Fruit fly (Drosophila melanogaster) whole organism, embryonic: ENCODE measurements around the gene fzo.

Experiments used
- ATbp ChIP-seq: fragments of 200-800 bp; sonication (Bioruptor generic); optimal IDR thresholded peaks from 2 replicates; lab custom pipeline; 2017; ENCODE audit warnings: missing biosample characterization, mild to moderate bottlenecking, missing genetic modification characterization, missing genetic modification reagents
- Abd-B ChIP-seq: fragments of 200-800 bp; sonication (Bioruptor generic); optimal IDR thresholded peaks from 2 replicates; lab custom pipeline; 2018; ENCODE audit warnings: missing biosample characterization, mild to moderate bottlenecking, missing genetic modification characterization, moderate library complexity
- Aef1 ChIP-seq: fragments of 200-800 bp; sonication (Bioruptor generic); IDR thresholded peaks from 3 replicates; pipeline ENCODE4 v1.3.6; 2022; ENCODE audit warnings: missing biosample characterization, missing genetic modification characterization
- Atf-2 ChIP-seq: fragments of 200-800 bp; sonication (Bioruptor generic); optimal IDR thresholded peaks from 2 replicates; lab custom pipeline; 2016; ENCODE audit warnings: missing biosample characterization, missing genetic modification characterization
- Awh ChIP-seq: fragments of 200-800 bp; sonication (Bioruptor generic); IDR thresholded peaks from 2 replicates; pipeline ENCODE4, ENCODE4 v1.3.6; 2022; ENCODE audit warnings: missing biosample characterization, missing genetic modification characterization
- B-H1 ChIP-seq: fragments of 200-800 bp; sonication (Bioruptor generic); IDR thresholded peaks from 3 replicates; pipeline ENCODE4 v1.3.6; 2022; ENCODE audit warnings: missing biosample characterization, missing genetic modification characterization
- CG12104 ChIP-seq: fragments of 200-800 bp; sonication (Bioruptor generic); optimal IDR thresholded peaks from 3 replicates; lab custom pipeline; 2016; ENCODE audit warnings: missing biosample characterization, missing genetic modification characterization
- CG14710 ChIP-seq: fragments of 200-800 bp; sonication (Bioruptor generic); optimal IDR thresholded peaks from 3 replicates; lab custom pipeline; 2019; ENCODE audit warnings: missing biosample characterization, mild to moderate bottlenecking, missing genetic modification characterization, moderate library complexity
- CG17385 ChIP-seq: fragments of 200-800 bp; sonication (Bioruptor generic); optimal IDR thresholded peaks from 3 replicates; lab custom pipeline; 2018; ENCODE audit warnings: missing biosample characterization, mild to moderate bottlenecking, missing genetic modification characterization
- CG17912 ChIP-seq: fragments of 200-800 bp; sonication (Bioruptor generic); optimal IDR thresholded peaks from 2 replicates; lab custom pipeline; 2018; ENCODE audit warnings: missing biosample characterization, mild to moderate bottlenecking, missing genetic modification characterization
- CG18262 ChIP-seq: fragments of 200-800 bp; optimal IDR thresholded peaks from 3 replicates; lab custom pipeline; 2019; ENCODE audit warnings: missing biosample characterization, mild to moderate bottlenecking, missing genetic modification characterization, moderate library complexity
- CG30403 ChIP-seq: fragments of 200-800 bp; sonication (Bioruptor generic); optimal IDR thresholded peaks from 3 replicates; lab custom pipeline; 2016; ENCODE audit warnings: missing biosample characterization, missing genetic modification characterization
- CG3065 ChIP-seq: fragments of 200-800 bp; sonication (Bioruptor generic); optimal IDR thresholded peaks from 2 replicates; lab custom pipeline; 2016; ENCODE audit warnings: missing biosample characterization, missing genetic modification characterization
- CG33557 ChIP-seq: fragments of 200-800 bp; sonication (Bioruptor generic); optimal IDR thresholded peaks from 2 replicates; lab custom pipeline; 2019; ENCODE audit warnings: missing biosample characterization, mild to moderate bottlenecking, missing genetic modification characterization, moderate library complexity
- CG3847 ChIP-seq: fragments of 200-800 bp; sonication (Bioruptor generic); IDR thresholded peaks from 2 replicates; pipeline ENCODE4 v1.3.6; 2022; ENCODE audit warnings: missing biosample characterization, missing genetic modification characterization
- CG4707 ChIP-seq: fragments of 200-800 bp; sonication (Bioruptor generic); optimal IDR thresholded peaks from 2 replicates; lab custom pipeline; 2018; ENCODE audit warnings: missing biosample characterization, mild to moderate bottlenecking, missing genetic modification characterization, moderate library complexity
- CG6689 ChIP-seq: fragments of 200-800 bp; sonication (Bioruptor generic); IDR thresholded peaks from 2 replicates; pipeline ENCODE4 v1.3.6; 2022; ENCODE audit warnings: missing biosample characterization, missing genetic modification characterization
- CG6765 ChIP-seq: fragments of 200-800 bp; sonication (Bioruptor generic); optimal IDR thresholded peaks from 3 replicates; lab custom pipeline; 2017; ENCODE audit warnings: missing biosample characterization, mild to moderate bottlenecking, missing genetic modification characterization
- CG6854 ChIP-seq: fragments of 200-800 bp; sonication (Bioruptor generic); optimal IDR thresholded peaks from 3 replicates; lab custom pipeline; 2017; ENCODE audit warnings: missing biosample characterization, mild to moderate bottlenecking, missing genetic modification characterization
- CG7745 ChIP-seq: fragments of 200-800 bp; sonication (Bioruptor generic); optimal IDR thresholded peaks from 2 replicates; lab custom pipeline; 2018; ENCODE audit warnings: missing biosample characterization, mild to moderate bottlenecking, missing genetic modification characterization, moderate library complexity
- CG9437 ChIP-seq: fragments of 200-800 bp; sonication (Bioruptor generic); optimal IDR thresholded peaks from 2 replicates; lab custom pipeline; 2018; ENCODE audit warnings: missing biosample characterization, mild to moderate bottlenecking, missing genetic modification characterization
- Camta ChIP-seq: fragments of 200-800 bp; sonication (Bioruptor generic); optimal IDR thresholded peaks from 2 replicates; lab custom pipeline; 2016; ENCODE audit warnings: missing biosample characterization, missing genetic modification characterization
- Dll ChIP-seq: fragments of 200-800 bp; sonication (Bioruptor generic); IDR thresholded peaks from 4 replicates; pipeline ENCODE4 v1.3.6; 2022; ENCODE audit warnings: missing biosample characterization, missing genetic modification characterization; ENCODE audit not compliant: partially characterized antibody
- Ets97D ChIP-seq: fragments of 200-800 bp; sonication (Bioruptor generic); optimal IDR thresholded peaks from 3 replicates; lab custom pipeline; 2016; ENCODE audit warnings: missing biosample characterization, missing genetic modification characterization
- GATAe ChIP-seq: fragments of 200-800 bp; sonication (Bioruptor generic); conservative IDR thresholded peaks from 2 replicates; pipeline ENCODE4 v1.3.6; 2022; ENCODE audit warnings: missing biosample characterization, missing genetic modification characterization
- H15 ChIP-seq: fragments of 200-800 bp; sonication (Bioruptor generic); IDR thresholded peaks from 3 replicates; pipeline ENCODE4 v1.3.6; 2022; ENCODE audit warnings: missing biosample characterization, missing genetic modification characterization
- H2.0 ChIP-seq: fragments of 200-800 bp; sonication (Bioruptor generic); IDR thresholded peaks from 2 replicates; pipeline ENCODE4 v1.3.6; 2022; ENCODE audit warnings: missing biosample characterization, missing genetic modification characterization
- Hand ChIP-seq: fragments of 200-800 bp; sonication (Bioruptor generic); optimal IDR thresholded peaks from 2 replicates; lab custom pipeline; 2017; ENCODE audit warnings: mild to moderate bottlenecking, missing biosample characterization, missing genetic modification reagents, missing genetic modification characterization
- HmgD ChIP-seq: fragments of 200-800 bp; sonication (Bioruptor generic); optimal IDR thresholded peaks from 3 replicates; lab custom pipeline; 2016; ENCODE audit warnings: missing biosample characterization, missing genetic modification characterization
- Jarid2 ChIP-seq: fragments of 200-800 bp; sonication (Bioruptor generic); optimal IDR thresholded peaks from 3 replicates; lab custom pipeline; 2017; ENCODE audit warnings: mild to moderate bottlenecking, missing biosample characterization, missing genetic modification reagents, missing genetic modification characterization
- Mad ChIP-seq: fragments of 200-800 bp; sonication (Bioruptor generic); optimal IDR thresholded peaks from 2 replicates; lab custom pipeline; 2016; ENCODE audit warnings: missing biosample characterization, missing genetic modification characterization
- NFAT ChIP-seq: fragments of 200-800 bp; sonication (Bioruptor generic); IDR thresholded peaks from 2 replicates; pipeline ENCODE4 v1.3.6; 2022; ENCODE audit warnings: missing biosample characterization, missing genetic modification characterization
- NfI ChIP-seq: fragments of 200-800 bp; sonication (Bioruptor generic); optimal IDR thresholded peaks from 3 replicates; lab custom pipeline; 2018; ENCODE audit warnings: missing biosample characterization, mild to moderate bottlenecking, missing genetic modification characterization, moderate library complexity
- Oli ChIP-seq: fragments of 200-800 bp; sonication (Bioruptor generic); optimal IDR thresholded peaks from 2 replicates; lab custom pipeline; 2018; ENCODE audit warnings: missing biosample characterization, mild to moderate bottlenecking, missing genetic modification characterization, moderate library complexity
- Trl ChIP-seq, 3 experiments: fragments of >200 bp in 2 of 3; fragments of 200-800 bp in 1 of 3; sonication (Bioruptor generic) in 1 of 3; optimal IDR thresholded peaks; 2 replicates in 1 of 3; 3 replicates in 2 of 3; lab custom pipeline; 2016 to 2017; ENCODE audit warnings: missing biosample characterization in 1 of 3, missing genetic modification characterization in 1 of 3
- chif ChIP-seq, 2 experiments: fragments of 200-800 bp; sonication (Bioruptor generic); optimal IDR thresholded peaks; 3 replicates each; lab custom pipeline; 2016; ENCODE audit warnings: missing biosample characterization in 2 of 2, missing genetic modification characterization in 2 of 2
- dimm ChIP-seq: fragments of 200-800 bp; sonication (Bioruptor generic); IDR thresholded peaks from 2 replicates; pipeline ENCODE4 v1.3.6; 2022; ENCODE audit warnings: missing biosample characterization, missing genetic modification characterization
- dpn ChIP-seq, 2 experiments: fragments of 200-800 bp; sonication (Bioruptor generic); optimal IDR thresholded peaks; 3 replicates each; lab custom pipeline; 2016; ENCODE audit warnings: missing biosample characterization in 2 of 2, missing genetic modification characterization in 2 of 2
- ewg ChIP-seq: fragments of 200-800 bp; sonication (Bioruptor generic); optimal IDR thresholded peaks from 3 replicates; lab custom pipeline; 2017; ENCODE audit warnings: mild to moderate bottlenecking, missing biosample characterization, missing genetic modification reagents, missing genetic modification characterization
- fd96Cb ChIP-seq: fragments of 200-800 bp; sonication (Bioruptor generic); optimal IDR thresholded peaks from 2 replicates; lab custom pipeline; 2018; ENCODE audit warnings: missing biosample characterization, mild to moderate bottlenecking, missing genetic modification characterization, moderate library complexity
- insv ChIP-seq, 2 experiments: fragments of 200-800 bp; sonication (Bioruptor generic); optimal IDR thresholded peaks; 3 replicates each; lab custom pipeline; 2016 to 2018; ENCODE audit warnings: missing biosample characterization in 2 of 2, missing genetic modification characterization in 2 of 2
- kni ChIP-seq: fragments of 200-800 bp; sonication (Bioruptor generic); optimal IDR thresholded peaks from 3 replicates; lab custom pipeline; 2017; ENCODE audit warnings: mild to moderate bottlenecking, missing biosample characterization, missing genetic modification reagents, missing genetic modification characterization
- nau ChIP-seq: fragments of 200-800 bp; sonication (Bioruptor generic); optimal IDR thresholded peaks from 3 replicates; lab custom pipeline; 2017; ENCODE audit warnings: missing biosample characterization, mild to moderate bottlenecking, missing genetic modification characterization, missing genetic modification reagents
- oc ChIP-seq: fragments of 200-800 bp; sonication (Bioruptor generic); optimal IDR thresholded peaks from 2 replicates; lab custom pipeline; 2018; ENCODE audit warnings: missing biosample characterization, mild to moderate bottlenecking, missing genetic modification characterization, moderate library complexity
- run ChIP-seq: fragments of 200-800 bp; sonication (Bioruptor generic); optimal IDR thresholded peaks from 3 replicates; lab custom pipeline; 2018; ENCODE audit warnings: missing biosample characterization, mild to moderate bottlenecking, missing genetic modification characterization
- sisA ChIP-seq: fragments of 200-800 bp; sonication (Bioruptor generic); IDR thresholded peaks from 2 replicates; pipeline ENCODE4 v1.3.6; 2022; ENCODE audit warnings: missing biosample characterization, missing genetic modification characterization
- stc ChIP-seq: fragments of 200-800 bp; sonication (Bioruptor generic); IDR thresholded peaks from 2 replicates; pipeline ENCODE4 v1.3.6; 2022; ENCODE audit warnings: missing biosample characterization, missing genetic modification characterization
- trem ChIP-seq: fragments of 200-800 bp; optimal IDR thresholded peaks from 3 replicates; lab custom pipeline; 2019; ENCODE audit warnings: missing biosample characterization, mild to moderate bottlenecking, missing genetic modification characterization, moderate library complexity
- z ChIP-seq: fragments of 200-800 bp; sonication (Bioruptor generic); IDR thresholded peaks from 3 replicates; pipeline ENCODE4 v1.3.6; 2022; ENCODE audit warnings: missing biosample characterization, missing genetic modification characterization
- zen ChIP-seq: fragments of 200-800 bp; sonication (Bioruptor generic); optimal IDR thresholded peaks from 3 replicates; lab custom pipeline; 2018; ENCODE audit warnings: missing biosample characterization, mild to moderate bottlenecking, missing genetic modification characterization, moderate library complexity

Gene fzo

DNA sequence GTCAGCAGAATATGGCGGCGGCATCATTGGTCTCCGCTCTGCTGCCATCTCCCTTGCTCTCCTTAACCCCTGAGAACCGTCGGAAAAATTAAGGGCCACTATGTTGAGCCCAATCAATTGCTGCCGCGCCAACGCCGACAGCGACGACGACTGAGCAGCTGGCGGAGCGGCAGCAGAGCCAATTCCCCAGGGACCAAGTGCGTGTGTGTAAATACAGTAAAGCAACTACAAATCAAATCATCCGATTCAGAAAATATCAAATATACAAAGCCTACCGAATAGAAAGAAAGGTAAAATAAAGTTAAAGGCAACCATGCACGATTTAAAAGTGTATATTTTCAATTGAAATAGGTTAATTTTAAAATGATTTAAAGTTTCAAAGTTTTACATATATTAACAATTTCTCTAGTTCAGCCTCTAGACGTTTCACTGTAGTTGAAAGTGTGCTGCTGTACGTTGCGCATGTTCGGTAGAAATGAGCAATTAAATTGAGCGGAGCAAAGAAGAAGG lies 8.0 kb upstream of the fzo start (continued):
- TF ChIP-seq CG7745 (no peak), GATAe (GFP tag; lab: Robert Waterston, UW) (no peak), NfI (peak; percentile 5), Atf-2 (GFP tag; lab: Kevin White, UChicago) (peak; percentile 5), CG12104 (GFP tag; lab: Kevin White, UChicago) (no peak), Mad (GFP tag; lab: Kevin White, UChicago) (peak; percentile 27), CG17385 (no peak), Awh (no peak), oc (tag; lab: Kevin White, UChicago) (no peak), stc (no peak), insv (GFP tag; optimal IDR thresholded peaks at IDR 0.05; lab: Kevin White, UChicago) (no peak), Abd-B (GFP tag; lab: Kevin White, UChicago) (no peak), dpn (GFP tag; optimal IDR thresholded peaks at IDR 0.05; lab: Kevin White, UChicago) (peak; percentile 16 to 30), B-H1 (GFP tag; lab: Robert Waterston, UW) (no peak), ewg (GFP tag; lab: Kevin White, UChicago) (peak; percentile 70), sisA (GFP tag; lab: Robert Waterston, UW) (peak; percentile 56; the same call in 1 of the 2 replicates), Jarid2 (peak; percentile 26), CG18262 (peak; percentile 62), HmgD (no peak), CG30403 (peak; percentile 74), Oli (tag; lab: Kevin White, UChicago) (peak; percentile 53), zen (tag; lab: Kevin White, UChicago) (peak; percentile 22), CG14710 (tag; lab: Kevin White, UChicago) (peak; percentile 63), z (no peak), CG6854 (peak; percentile 41), CG6689 (GFP tag; lab: Robert Waterston, UW) (no peak), CG9437 (GFP tag; lab: Kevin White, UChicago) (no peak), trem (tag; lab: Kevin White, UChicago) (peak; percentile 39), kni (GFP tag; lab: Kevin White, UChicago) (no peak), Hand (peak; percentile 50), Trl (optimal IDR thresholded peaks at IDR 0.05; lab: Kevin White, UChicago) (no peak), Trl (GFP tag; optimal IDR thresholded peaks at IDR 0.05; lab: Kevin White, UChicago) (peak; percentile 15), CG4707 (GFP tag; lab: Kevin White, UChicago) (no peak), CG3847 (GFP tag; lab: Robert Waterston, UW) (no peak; the same call in 1 of the 2 replicates), CG17912 (GFP tag; lab: Kevin White, UChicago) (no peak), Camta (GFP tag; lab: Kevin White, UChicago) (peak; percentile 41), CG3065 (no peak), dimm (GFP tag; lab: Robert Waterston, UW) (no peak), fd96Cb (tag; lab: Kevin White, UChicago) (peak; percentile 24), H15 (GFP tag; lab: Robert Waterston, UW) (no peak), NFAT (0 out of 2 replicates have a peak, but pooled peaks have one; percentile 28), CG6765 (no peak), nau (GFP tag; lab: Kevin White, UChicago) (peak; percentile 38), Ets97D (GFP tag; lab: Kevin White, UChicago) (peak; percentile 12), CG33557 (GFP tag; lab: Kevin White, UChicago) (peak; percentile 9), ATbp (GFP tag; lab: Kevin White, UChicago) (peak; percentile 54), chif (GFP tag; optimal IDR thresholded peaks at IDR 0.05; lab: Kevin White, UChicago) (peak; percentile 39 to 48), run (tag; lab: Kevin White, UChicago) (no peak), H2.0 (GFP tag; lab: Robert Waterston, UW) (no peak), Aef1 (GFP tag; lab: Robert Waterston, UW) (peak; percentile 38), Dll (GFP tag; lab: Robert Waterston, UW) (no peak)
